Fruit fly (Drosophila melanogaster) whole organism, adult: ENCODE results near the gene RpL7-like.

Source experiments
- CG12768 ChIP-seq: fragments of 200-800 bp; sonication (Bioruptor generic); optimal IDR thresholded peaks from 2 replicates; lab custom pipeline; 2017; ENCODE audit warnings: missing biosample characterization, missing genetic modification characterization, mild to moderate bottlenecking, moderate library complexity, missing genetic modification reagents
- CG14711 ChIP-seq: fragments of 200-800 bp; sonication (Bioruptor generic); optimal IDR thresholded peaks from 2 replicates; lab custom pipeline; 2018; ENCODE audit warnings: missing biosample characterization, mild to moderate bottlenecking, missing genetic modification characterization, moderate library complexity
- CG1620 ChIP-seq: fragments of 200-800 bp; sonication (Bioruptor generic); optimal IDR thresholded peaks from 2 replicates; lab custom pipeline; 2016; ENCODE audit warnings: missing biosample characterization, missing genetic modification characterization
- CG5204 ChIP-seq: fragments of 200-800 bp; sonication (Bioruptor generic); optimal IDR thresholded peaks from 2 replicates; lab custom pipeline; 2016; ENCODE audit warnings: missing biosample characterization, missing genetic modification characterization
- CG7045 ChIP-seq: fragments of 200-800 bp; sonication (Bioruptor generic); optimal IDR thresholded peaks from 2 replicates; lab custom pipeline; 2017; ENCODE audit warnings: missing biosample characterization, mild to moderate bottlenecking, missing genetic modification characterization
- CG7101 ChIP-seq: fragments of 200-800 bp; sonication (Bioruptor generic); optimal IDR thresholded peaks from 2 replicates; lab custom pipeline; 2018; ENCODE audit warnings: missing biosample characterization, mild to moderate bottlenecking, missing genetic modification characterization, moderate library complexity
- Clk ChIP-seq: fragments of 200-800 bp; sonication (Bioruptor generic); optimal IDR thresholded peaks from 2 replicates; lab custom pipeline; 2017; ENCODE audit warnings: missing biosample characterization, missing genetic modification characterization
- Crg-1 ChIP-seq: fragments of 200-800 bp; sonication (Bioruptor generic); optimal IDR thresholded peaks from 2 replicates; lab custom pipeline; 2016; ENCODE audit warnings: missing biosample characterization, missing genetic modification characterization
- Hr96 ChIP-seq: fragments of 200-800 bp; sonication (Bioruptor generic); optimal IDR thresholded peaks from 2 replicates; lab custom pipeline; 2016; ENCODE audit warnings: missing biosample characterization, missing genetic modification characterization
- bab1 ChIP-seq: fragments of 200-800 bp; sonication (Bioruptor generic); optimal IDR thresholded peaks from 3 replicates; lab custom pipeline; 2019; ENCODE audit warnings: missing biosample characterization, mild to moderate bottlenecking, missing genetic modification characterization, moderate library complexity
- cic ChIP-seq: fragments of 200-800 bp; sonication (Bioruptor generic); optimal IDR thresholded peaks from 2 replicates; lab custom pipeline; 2017; ENCODE audit warnings: missing biosample characterization, mild to moderate bottlenecking, missing genetic modification characterization, moderate library complexity
- ovo ChIP-seq: fragments of 200-800 bp; sonication (Bioruptor generic); optimal IDR thresholded peaks from 2 replicates; lab custom pipeline; 2016; ENCODE audit warnings: missing biosample characterization, missing genetic modification characterization
- pad ChIP-seq: fragments of 200-800 bp; sonication (Bioruptor generic); optimal IDR thresholded peaks from 3 replicates; lab custom pipeline; 2017; ENCODE audit warnings: missing biosample characterization, missing genetic modification characterization, mild to moderate bottlenecking, moderate library complexity, missing genetic modification reagents

DNA sequence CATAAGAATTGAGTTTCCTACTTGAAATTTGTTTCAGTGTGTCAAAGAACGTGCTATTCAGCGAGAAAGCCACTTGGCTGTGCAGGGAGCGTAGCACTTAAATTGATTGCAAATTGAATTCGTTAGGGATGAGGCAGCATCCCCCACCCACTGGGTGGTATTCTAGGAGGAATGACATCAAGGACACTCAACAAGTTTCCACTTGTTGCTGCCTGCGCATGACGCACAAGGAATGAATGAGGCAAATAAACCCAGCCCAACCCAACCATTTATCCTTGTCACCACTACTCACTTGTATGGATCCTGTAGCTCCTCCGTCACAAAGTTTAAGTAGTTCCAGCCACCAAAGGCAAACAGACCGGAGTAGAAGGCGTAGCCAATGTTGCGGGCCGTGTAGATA is 2.8 kb upstream of the RpL7-like start:
- TF ChIP-seq CG5204, result no peak
- TF ChIP-seq CG1620 (GFP tag; lab: Kevin White, UChicago), result no peak
- TF ChIP-seq Clk (GFP tag; lab: Kevin White, UChicago), result no peak
- TF ChIP-seq cic (GFP tag; lab: Kevin White, UChicago), result no peak
- no peak for TF ChIP-seq Hr96
- no peak for TF ChIP-seq CG12768 (GFP tag; lab: Kevin White, UChicago)
- no peak for TF ChIP-seq pad (GFP tag; lab: Kevin White, UChicago)
- no peak for TF ChIP-seq Crg-1
- no peak for TF ChIP-seq CG7101
- no peak for TF ChIP-seq bab1 (GFP tag; lab: Kevin White, UChicago)
- no peak for TF ChIP-seq CG14711 (tag; lab: Kevin White, UChicago)
- no peak for TF ChIP-seq CG7045
- TF ChIP-seq ovo (GFP tag; lab: Kevin White, UChicago), result no peak
